Fruit fly (Drosophila melanogaster) whole organism, embryonic: Measurements from ENCODE around the gene CG31525.

ENCODE experiments used
- Aef1 ChIP-seq: fragments of 200-800 bp; sonication (Bioruptor generic); IDR thresholded peaks from 3 replicates; pipeline ENCODE4 v1.3.6; 2022; ENCODE audit warnings: missing biosample characterization, missing genetic modification characterization
- Antp ChIP-seq: fragments of 200-800 bp; sonication (Bioruptor generic); optimal IDR thresholded peaks from 3 replicates; lab custom pipeline; 2016; ENCODE audit warnings: missing biosample characterization, missing genetic modification characterization
- CG10209 ChIP-seq: fragments of 200-800 bp; sonication (Bioruptor generic); optimal IDR thresholded peaks from 3 replicates; lab custom pipeline; 2017; ENCODE audit warnings: missing biosample characterization, mild to moderate bottlenecking, missing genetic modification characterization, missing genetic modification reagents
- CG10267 ChIP-seq: fragments of 200-800 bp; sonication (Bioruptor generic); optimal IDR thresholded peaks from 2 replicates; lab custom pipeline; 2018; ENCODE audit warnings: missing biosample characterization, mild to moderate bottlenecking, missing genetic modification characterization, moderate library complexity
- CG11723 ChIP-seq: fragments of 200-800 bp; sonication (Bioruptor generic); optimal IDR thresholded peaks from 2 replicates; lab custom pipeline; 2017; ENCODE audit warnings: missing biosample characterization, mild to moderate bottlenecking, missing genetic modification characterization
- CG12236 ChIP-seq: fragments of 200-800 bp; sonication (Bioruptor generic); optimal IDR thresholded peaks from 2 replicates; lab custom pipeline; 2016; ENCODE audit warnings: missing biosample characterization, missing genetic modification characterization
- CG13296 ChIP-seq: fragments of 200-800 bp; sonication (Bioruptor generic); optimal IDR thresholded peaks from 3 replicates; lab custom pipeline; 2018; ENCODE audit warnings: missing biosample characterization, mild to moderate bottlenecking, missing genetic modification characterization
- CG13894 ChIP-seq: fragments of 200-800 bp; sonication (Bioruptor generic); optimal IDR thresholded peaks from 3 replicates; lab custom pipeline; 2018; ENCODE audit warnings: missing biosample characterization, mild to moderate bottlenecking, missing genetic modification characterization, moderate library complexity
- CG14667 ChIP-seq: fragments of 200-800 bp; sonication (Bioruptor generic); IDR thresholded peaks from 2 replicates; pipeline ENCODE4 v1.3.6; 2022; ENCODE audit warnings: missing biosample characterization, missing genetic modification characterization
- CG16779 ChIP-seq: fragments of 200-800 bp; sonication (Bioruptor generic); IDR thresholded peaks from 2 replicates; pipeline ENCODE4 v1.3.6; 2022; ENCODE audit warnings: missing biosample characterization, missing genetic modification characterization
- CG17186 ChIP-seq: fragments of 200-800 bp; sonication (Bioruptor generic); optimal IDR thresholded peaks from 3 replicates; lab custom pipeline; 2017; ENCODE audit warnings: missing biosample characterization, missing genetic modification reagents, missing genetic modification characterization
- CG2199 ChIP-seq: fragments of 200-800 bp; sonication (Bioruptor generic); IDR thresholded peaks from 3 replicates; pipeline ENCODE4 v1.3.6; 2022; ENCODE audit warnings: missing biosample characterization, missing genetic modification characterization
- CG2678 ChIP-seq: fragments of 200-800 bp; sonication (Bioruptor generic); optimal IDR thresholded peaks from 3 replicates; lab custom pipeline; 2019; ENCODE audit warnings: missing biosample characterization, mild to moderate bottlenecking, missing genetic modification characterization, moderate library complexity
- CG32767 ChIP-seq: fragments of 200-800 bp; sonication (Bioruptor generic); IDR thresholded peaks from 2 replicates; pipeline ENCODE4 v1.3.6; 2022; ENCODE audit warnings: missing biosample characterization, missing genetic modification characterization
- CG6689 ChIP-seq: fragments of 200-800 bp; sonication (Bioruptor generic); IDR thresholded peaks from 2 replicates; pipeline ENCODE4 v1.3.6; 2022; ENCODE audit warnings: missing biosample characterization, missing genetic modification characterization
- CG7271 ChIP-seq: fragments of 200-800 bp; sonication (Bioruptor generic); optimal IDR thresholded peaks from 2 replicates; lab custom pipeline; 2018; ENCODE audit warnings: missing biosample characterization, mild to moderate bottlenecking, missing genetic modification characterization, moderate library complexity
- CG7556 ChIP-seq: fragments of 200-800 bp; sonication (Bioruptor generic); optimal IDR thresholded peaks from 2 replicates; lab custom pipeline; 2017; ENCODE audit warnings: missing biosample characterization, mild to moderate bottlenecking, missing genetic modification characterization
- CG8924 ChIP-seq: fragments of 200-800 bp; optimal IDR thresholded peaks from 3 replicates; lab custom pipeline; 2019; ENCODE audit warnings: missing biosample characterization, mild to moderate bottlenecking, missing genetic modification characterization, moderate library complexity
- CG9609 ChIP-seq: fragments of 200-800 bp; sonication (Bioruptor generic); optimal IDR thresholded peaks from 3 replicates; lab custom pipeline; 2016; ENCODE audit warnings: missing biosample characterization, missing genetic modification characterization
- CrebB ChIP-seq: fragments of 200-800 bp; sonication (Bioruptor generic); optimal IDR thresholded peaks from 3 replicates; lab custom pipeline; 2018; ENCODE audit warnings: missing biosample characterization, mild to moderate bottlenecking, missing genetic modification characterization
- Dbx ChIP-seq: fragments of 200-800 bp; sonication (Bioruptor generic); IDR thresholded peaks from 3 replicates; pipeline ENCODE4 v1.3.6; 2022; ENCODE audit warnings: missing biosample characterization, missing genetic modification characterization
- Dip3 ChIP-seq: fragments of 200-800 bp; sonication (Bioruptor generic); optimal IDR thresholded peaks from 3 replicates; lab custom pipeline; 2016; ENCODE audit warnings: missing biosample characterization, missing genetic modification characterization
- Elba2 ChIP-seq: fragments of 200-800 bp; sonication (Bioruptor generic); optimal IDR thresholded peaks from 3 replicates; lab custom pipeline; 2016; ENCODE audit warnings: missing biosample characterization, missing genetic modification characterization
- Gug ChIP-seq: fragments of 200-800 bp; sonication (Bioruptor generic); IDR thresholded peaks from 4 replicates; pipeline ENCODE4 v1.3.6; 2022; ENCODE audit warnings: missing biosample characterization, missing genetic modification characterization
- HLH3B ChIP-seq: fragments of 200-800 bp; sonication (Bioruptor generic); IDR thresholded peaks from 2 replicates; pipeline ENCODE4 v1.3.6; 2022; ENCODE audit warnings: missing biosample characterization, missing genetic modification characterization
- HmgD ChIP-seq: fragments of 200-800 bp; sonication (Bioruptor generic); optimal IDR thresholded peaks from 3 replicates; lab custom pipeline; 2016; ENCODE audit warnings: missing biosample characterization, missing genetic modification characterization
- MESR4 ChIP-seq: fragments of 200-800 bp; sonication (Bioruptor generic); optimal IDR thresholded peaks from 2 replicates; lab custom pipeline; 2018; ENCODE audit warnings: missing biosample characterization, mild to moderate bottlenecking, missing genetic modification characterization, moderate library complexity
- Nf-YB ChIP-seq: fragments of 200-800 bp; sonication (Bioruptor generic); optimal IDR thresholded peaks from 3 replicates; lab custom pipeline; 2019; ENCODE audit warnings: missing biosample characterization, mild to moderate bottlenecking, missing genetic modification characterization, moderate library complexity
- Nf-YC ChIP-seq: fragments of 200-800 bp; optimal IDR thresholded peaks from 3 replicates; lab custom pipeline; 2019; ENCODE audit warnings: missing biosample characterization, mild to moderate bottlenecking, missing genetic modification characterization, moderate library complexity
- Ravus ChIP-seq: fragments of 200-800 bp; sonication (Bioruptor generic); IDR thresholded peaks from 2 replicates; pipeline ENCODE4 v1.3.6; 2022; ENCODE audit warnings: missing biosample characterization, missing genetic modification characterization
- Tbp ChIP-seq: fragments of >200 bp; optimal IDR thresholded peaks from 2 replicates; lab custom pipeline; 2018; ENCODE audit warnings: missing biosample characterization, missing genetic modification characterization
- Usf ChIP-seq: fragments of 200-800 bp; sonication (Bioruptor generic); optimal IDR thresholded peaks from 2 replicates; lab custom pipeline; 2017; ENCODE audit warnings: missing genotype, missing biosample characterization, missing genetic modification characterization
- Xbp1 ChIP-seq: fragments of 200-800 bp; sonication (Bioruptor generic); optimal IDR thresholded peaks from 3 replicates; lab custom pipeline; 2016; ENCODE audit warnings: missing biosample characterization, mild to moderate bottlenecking, missing genetic modification characterization
- bbx ChIP-seq: fragments of 200-800 bp; sonication (Bioruptor generic); IDR thresholded peaks from 2 replicates; pipeline ENCODE4 v1.3.6; 2022; ENCODE audit warnings: missing biosample characterization, missing genetic modification characterization; ENCODE audit not compliant: partially characterized antibody
- cas ChIP-seq: fragments of 200-800 bp; sonication (Bioruptor generic); IDR thresholded peaks from 2 replicates; pipeline ENCODE4 v1.3.6; 2022; ENCODE audit warnings: missing biosample characterization, missing genetic modification characterization
- caup ChIP-seq: fragments of 200-800 bp; sonication (Bioruptor generic); optimal IDR thresholded peaks from 3 replicates; lab custom pipeline; 2017; ENCODE audit warnings: missing biosample characterization, mild to moderate bottlenecking, missing genetic modification characterization, moderate library complexity; ENCODE audit not compliant: severe bottlenecking
- chn ChIP-seq: fragments of 200-800 bp; sonication (Bioruptor generic); optimal IDR thresholded peaks from 2 replicates; lab custom pipeline; 2016; ENCODE audit warnings: missing biosample characterization, missing genetic modification characterization
- dmrt99B ChIP-seq: fragments of 200-800 bp; sonication (Bioruptor generic); optimal IDR thresholded peaks from 2 replicates; lab custom pipeline; 2018; ENCODE audit warnings: missing biosample characterization, mild to moderate bottlenecking, missing genetic modification characterization, moderate library complexity
- fd3F ChIP-seq: fragments of 200-800 bp; sonication (Bioruptor generic); optimal IDR thresholded peaks from 2 replicates; lab custom pipeline; 2018; ENCODE audit warnings: missing biosample characterization, mild to moderate bottlenecking, missing genetic modification characterization, moderate library complexity
- ftz-f1 ChIP-seq: fragments of 200-800 bp; sonication (Bioruptor generic); optimal IDR thresholded peaks from 2 replicates; lab custom pipeline; 2016; ENCODE audit warnings: missing biosample characterization, missing genetic modification characterization
- hth ChIP-seq: fragments of >200 bp; optimal IDR thresholded peaks from 2 replicates; lab custom pipeline; 2017; ENCODE audit warnings: inconsistent platforms
- nmo ChIP-seq: fragments of 200-800 bp; sonication (Bioruptor generic); optimal IDR thresholded peaks from 2 replicates; lab custom pipeline; 2018; ENCODE audit warnings: missing biosample characterization, mild to moderate bottlenecking, missing genetic modification characterization, moderate library complexity
- nom ChIP-seq: fragments of 200-800 bp; sonication (Bioruptor generic); optimal IDR thresholded peaks from 2 replicates; lab custom pipeline; 2017; ENCODE audit warnings: missing biosample characterization, missing genetic modification characterization, mild to moderate bottlenecking, moderate library complexity, missing genetic modification reagents
- org-1 ChIP-seq: fragments of 200-800 bp; sonication (Bioruptor generic); optimal IDR thresholded peaks from 2 replicates; lab custom pipeline; 2017; ENCODE audit warnings: missing biosample characterization, missing genetic modification characterization
- pan ChIP-seq, 4 experiments: fragments of >200 bp in 3 of 4; fragments of 200-800 bp in 1 of 4; sonication (Bioruptor generic) in 1 of 4; optimal IDR thresholded peaks in 3 of 4; IDR thresholded peaks in 1 of 4; 2 replicates each; pipeline versions ENCODE4 v1.3.6 to Lab custom; 2017 to 2022; ENCODE audit warnings: missing biosample characterization in 2 of 4, missing genetic modification characterization in 2 of 4, mixed read lengths in 1 of 4
- peb ChIP-seq: fragments of 200-800 bp; sonication (Bioruptor generic); IDR thresholded peaks from 2 replicates; pipeline ENCODE4 v1.3.6; 2022; ENCODE audit warnings: missing biosample characterization, missing genetic modification characterization
- pho ChIP-seq: fragments of 200-800 bp; sonication (Bioruptor generic); optimal IDR thresholded peaks from 2 replicates; lab custom pipeline; 2016; ENCODE audit warnings: missing biosample characterization, missing genetic modification characterization
- seq ChIP-seq: fragments of 200-800 bp; sonication (Bioruptor generic); IDR thresholded peaks from 2 replicates; pipeline ENCODE4 v1.3.6; 2022; ENCODE audit warnings: missing biosample characterization, missing genetic modification characterization
- sob ChIP-seq: fragments of 200-800 bp; sonication (Bioruptor generic); IDR thresholded peaks from 2 replicates; pipeline ENCODE4 v1.3.6; 2022; ENCODE audit warnings: missing biosample characterization, missing genetic modification characterization
- stc ChIP-seq: fragments of 200-800 bp; sonication (Bioruptor generic); IDR thresholded peaks from 2 replicates; pipeline ENCODE4 v1.3.6; 2022; ENCODE audit warnings: missing biosample characterization, missing genetic modification characterization

CG31525 gene

DNA sequence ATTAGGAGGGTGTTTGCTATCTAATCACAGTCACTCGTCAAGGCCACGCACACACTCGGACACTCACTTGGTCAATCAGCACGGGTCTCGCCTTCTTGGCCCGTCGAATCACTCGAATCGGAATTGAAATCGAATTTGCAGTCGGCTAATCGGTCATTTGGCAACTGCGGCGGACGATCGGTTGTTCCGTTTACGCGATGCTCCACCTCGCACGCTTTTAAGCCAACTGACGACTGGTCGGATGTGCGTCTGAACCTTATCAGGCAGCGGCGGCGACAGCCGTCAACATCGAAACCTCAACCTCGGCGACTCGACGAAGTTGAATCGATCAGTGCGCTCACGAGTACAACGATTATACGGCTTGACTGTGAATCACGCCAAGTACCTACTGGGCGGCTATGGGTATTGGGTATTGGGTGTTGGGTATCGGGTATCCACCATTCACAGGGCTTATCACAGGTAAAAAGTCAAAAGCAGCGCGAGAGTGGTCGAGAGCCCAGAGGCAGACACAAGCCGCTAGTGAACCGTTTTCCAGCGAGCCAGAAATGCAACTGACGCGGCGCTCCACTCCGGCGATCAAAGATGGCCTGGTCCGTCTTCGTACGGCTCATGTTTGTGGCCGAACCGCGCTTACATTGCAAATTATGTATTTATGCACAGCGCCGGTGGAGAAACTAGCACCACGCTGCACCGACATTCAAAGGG is 44.4 kb downstream of the CG31525 start (continued):
- TF ChIP-seq Dip3 (GFP tag; lab: Kevin White, UChicago) (no peak), Gug (GFP tag; lab: Robert Waterston, UW) (no peak), Usf (GFP tag; lab: Kevin White, UChicago) (no peak), CrebB (tag; lab: Kevin White, UChicago) (no peak), ftz-f1 (peak; percentile 88), Aef1 (no peak), HLH3B (GFP tag; lab: Robert Waterston, UW) (no peak), cas (GFP tag; lab: Robert Waterston, UW) (no peak), CG9609 (no peak), nmo (no peak), chn (no peak), CG13296 (GFP tag; lab: Kevin White, UChicago) (peak; percentile 39), CG10267 (tag; lab: Kevin White, UChicago) (no peak), Nf-YB (GFP tag; lab: Kevin White, UChicago) (no peak), caup (GFP tag; lab: Kevin White, UChicago) (peak; percentile 32), Antp (no peak), bbx (GFP tag; lab: Robert Waterston, UW) (no peak), sob (GFP tag; lab: Robert Waterston, UW) (no peak), org-1 (GFP tag; lab: Kevin White, UChicago) (no peak), CG6689 (GFP tag; lab: Robert Waterston, UW) (no peak), CG16779 (GFP tag; lab: Robert Waterston, UW) (no peak), Ravus (GFP tag; lab: Robert Waterston, UW) (no peak), CG7556 (GFP tag; lab: Kevin White, UChicago) (no peak), CG7271 (tag; lab: Kevin White, UChicago) (no peak), CG12236 (GFP tag; lab: Kevin White, UChicago) (no peak), MESR4 (GFP tag; lab: Kevin White, UChicago) (no peak), HmgD (no peak), CG17186 (GFP tag; lab: Kevin White, UChicago) (no peak), CG14667 (no peak), pan (optimal IDR thresholded peaks at IDR 0.05; lab: Kevin White, UChicago) (no peak), pan (GFP tag; optimal IDR thresholded peaks at IDR 0.05 in 1 of 2, IDR thresholded peaks at IDR 0.05 in 1 of 2) (peak in 1 of 2 experiments; percentile 10), fd3F (GFP tag; lab: Kevin White, UChicago) (no peak), CG8924 (no peak), Xbp1 (GFP tag; lab: Kevin White, UChicago) (no peak), Dbx (peak; percentile 50; the same call in 1 of the 3 replicates), Elba2 (GFP tag; lab: Kevin White, UChicago) (no peak), hth (lab: Kevin White, UChicago) (no peak), CG11723 (GFP tag; lab: Kevin White, UChicago) (no peak), nom (GFP tag; lab: Kevin White, UChicago) (no peak), CG2199 (GFP tag; lab: Robert Waterston, UW) (0 out of 3 replicates have a peak, but pooled peaks have one; percentile 29), dmrt99B (tag; lab: Kevin White, UChicago) (no peak), stc (GFP tag; lab: Robert Waterston, UW) (no peak), CG13894 (tag; lab: Kevin White, UChicago) (peak; percentile 2), pho (no peak), CG10209 (GFP tag; lab: Kevin White, UChicago) (no peak), seq (GFP tag; lab: Robert Waterston, UW) (no peak), peb (GFP tag; lab: Robert Waterston, UW) (no peak), Nf-YC (tag; lab: Kevin White, UChicago) (peak; percentile 33), CG32767 (no peak), CG2678 (tag; lab: Kevin White, UChicago) (no peak), Tbp (GFP tag; lab: Kevin White, UChicago) (no peak)
